Fruit fly (Drosophila melanogaster): ENCODE measurements around the gene Ero1L.

dm6 chr3L:4193730-4194649 is 23.8 kb downstream of the Ero1L start, which contains the start of gene CG43367:
- no peak for TF ChIP-seq cic (GFP tag; optimal IDR thresholded peaks at IDR 0.05)
- peak; percentile 59 for TF ChIP-seq kay (GFP tag; ENCODE audit: borderline replicate concordance)
- TF ChIP-seq Mnt (GFP tag; optimal IDR thresholded peaks at IDR 0.05) = no peak
- peak; percentile 0 for TF ChIP-seq CG7101 (tag; optimal IDR thresholded peaks at IDR 0.05)

All from whole organism, adult.